Worm (Caenorhabditis elegans) whole organism, L4 larva: ENCODE measurements around the gene R04E5.9.

ENCODE experiments used
- F26F4.8 ChIP-seq: fragments of 200-800 bp; sonication (Bioruptor generic); conservative IDR thresholded peaks from 2 replicates; pipeline ENCODE4 v1.3.6; 2022; ENCODE audit warnings: missing genetic modification characterization, missing compliant biosample characterization
- F37D6.2 ChIP-seq: sonication (generic microtip); optimal IDR thresholded peaks from 2 replicates; lab custom pipeline; 2016; ENCODE audit warnings: mild to moderate bottlenecking, missing genetic modification characterization, missing compliant biosample characterization
- R02D3.7 ChIP-seq: fragments of 150-350 bp; sonication (generic microtip); optimal IDR thresholded peaks from 3 replicates; lab custom pipeline; 2014; ENCODE audit warnings: missing biosample characterization, missing genetic modification characterization
- T20F7.1 ChIP-seq: fragments of 200-800 bp; sonication (Bioruptor generic); optimal IDR thresholded peaks from 2 replicates; lab custom pipeline; 2018; ENCODE audit warnings: mild to moderate bottlenecking, missing genetic modification characterization, missing compliant biosample characterization
- Y105C5A.15 ChIP-seq: fragments of 200-800 bp; sonication (Bioruptor generic); IDR thresholded peaks from 2 replicates; pipeline ENCODE4 v1.3.6; 2022; ENCODE audit warnings: missing genetic modification characterization, missing compliant biosample characterization
- Y48G9A.11 ChIP-seq: fragments of 200-800 bp; sonication (Bioruptor generic); IDR thresholded peaks from 2 replicates; pipeline ENCODE4 v1.3.6; 2022; ENCODE audit warnings: missing genetic modification reagents, missing genetic modification characterization, missing compliant biosample characterization
- Y5F2A.4 ChIP-seq: fragments of 200-800 bp; sonication (Bioruptor generic); optimal IDR thresholded peaks from 2 replicates; lab custom pipeline; 2018; ENCODE audit warnings: mild to moderate bottlenecking, missing genetic modification characterization, missing compliant biosample characterization
- ZK546.5 ChIP-seq, 2 experiments: sonication (generic microtip); optimal IDR thresholded peaks; 2 replicates each; lab custom pipeline; 2017; ENCODE audit warnings: missing biosample characterization in 2 of 2, missing genetic modification characterization in 2 of 2
- ama-1 ChIP-seq: fragments of 150-350 bp; optimal IDR thresholded peaks from 2 replicates; lab custom pipeline; 2014; ENCODE audit warnings: inconsistent platforms, mixed read lengths
- arid-1 ChIP-seq: fragments of 200-800 bp; sonication (Bioruptor generic); conservative IDR thresholded peaks from 2 replicates; pipeline ENCODE4 v1.3.6; 2022; ENCODE audit warnings: missing genetic modification reagents, missing genetic modification characterization, missing compliant biosample characterization
- ceh-20 ChIP-seq: fragments of 200-800 bp; sonication (Bioruptor generic); IDR thresholded peaks from 2 replicates; pipeline ENCODE4 v1.3.6; 2022; ENCODE audit warnings: missing genetic modification reagents, missing genetic modification characterization, missing compliant biosample characterization
- ces-1 ChIP-seq: fragments of 150-350 bp; sonication (generic microtip); optimal IDR thresholded peaks from 4 replicates; lab custom pipeline; 2014; ENCODE audit warnings: missing biosample characterization, missing genetic modification reagents, missing genetic modification characterization
- ctbp-1 ChIP-seq: fragments of 200-800 bp; sonication (Bioruptor generic); IDR thresholded peaks from 2 replicates; pipeline ENCODE4 v1.3.6; 2022; ENCODE audit warnings: missing genetic modification reagents, missing genetic modification characterization, missing compliant biosample characterization
- dmd-8 ChIP-seq: fragments of 200-800 bp; sonication (Bioruptor generic); IDR thresholded peaks from 2 replicates; pipeline ENCODE4 v1.3.6; 2022; ENCODE audit warnings: missing genetic modification characterization, missing compliant biosample characterization
- dmd-9 ChIP-seq: fragments of 200-800 bp; sonication (Bioruptor generic); IDR thresholded peaks from 2 replicates; pipeline ENCODE4 v1.3.6; 2022; ENCODE audit warnings: missing genetic modification reagents, missing genetic modification characterization, missing compliant biosample characterization
- dve-1 ChIP-seq: sonication (generic microtip); optimal IDR thresholded peaks from 2 replicates; lab custom pipeline; 2017; ENCODE audit warnings: antibody characterized with exemption, mild to moderate bottlenecking, missing genetic modification characterization, missing compliant biosample characterization; ENCODE audit not compliant: insufficient read depth
- hlh-11 ChIP-seq: fragments of 200-800 bp; sonication (Bioruptor generic); optimal IDR thresholded peaks from 2 replicates; lab custom pipeline; 2018; ENCODE audit warnings: mild to moderate bottlenecking, missing genetic modification characterization, missing compliant biosample characterization
- hmg-1.1 ChIP-seq: fragments of 200-800 bp; sonication (Bioruptor generic); IDR thresholded peaks from 2 replicates; pipeline ENCODE4 v1.3.6; 2022; ENCODE audit warnings: missing genetic modification reagents, missing genetic modification characterization, missing compliant biosample characterization
- lim-7 ChIP-seq: fragments of 200-800 bp; sonication (Bioruptor generic); IDR thresholded peaks from 2 replicates; pipeline ENCODE4 v1.3.6; 2022; ENCODE audit warnings: missing genetic modification characterization, missing compliant biosample characterization
- lin-1 ChIP-seq: fragments of 200-800 bp; sonication (Bioruptor generic); IDR thresholded peaks from 2 replicates; pipeline ENCODE4 v1.3.6; 2022; ENCODE audit warnings: missing genetic modification reagents, missing genetic modification characterization, missing compliant biosample characterization
- lin-38 ChIP-seq: fragments of 200-800 bp; sonication (Bioruptor generic); IDR thresholded peaks from 2 replicates; pipeline ENCODE4 v1.3.6; 2022; ENCODE audit warnings: missing genetic modification reagents, missing genetic modification characterization, missing compliant biosample characterization
- lin-39 ChIP-seq: fragments of 150-350 bp; optimal IDR thresholded peaks from 2 replicates; lab custom pipeline; 2014; ENCODE audit warnings: missing biosample characterization, missing genetic modification reagents, missing genetic modification characterization
- lir-3 ChIP-seq: sonication (generic microtip); optimal IDR thresholded peaks from 2 replicates; lab custom pipeline; 2016; ENCODE audit warnings: mild to moderate bottlenecking, missing genetic modification characterization, missing compliant biosample characterization
- madf-5 ChIP-seq, 2 experiments: fragments of 200-800 bp; sonication (Bioruptor generic); IDR thresholded peaks; 2 replicates each; pipeline ENCODE4 v1.3.6; 2022; ENCODE audit warnings: missing compliant biosample characterization in 2 of 2, missing genetic modification characterization in 2 of 2
- madf-9 ChIP-seq: fragments of 200-800 bp; sonication (Bioruptor generic); conservative IDR thresholded peaks from 2 replicates; pipeline ENCODE4 v1.3.6; 2022; ENCODE audit warnings: missing genetic modification reagents, missing genetic modification characterization, missing compliant biosample characterization
- mdl-1 ChIP-seq, 2 experiments: fragments of 150-350 bp in 1 of 2; sonication (generic microtip) in 1 of 2; optimal IDR thresholded peaks; 2 replicates each; lab custom pipeline; 2014 to 2017; ENCODE audit warnings: missing biosample characterization in 2 of 2, missing genetic modification characterization in 2 of 2
- mes-2 ChIP-seq: sonication (generic microtip); optimal IDR thresholded peaks from 2 replicates; lab custom pipeline; 2016; ENCODE audit warnings: missing genotype, mild to moderate bottlenecking, missing genetic modification characterization, missing compliant biosample characterization; ENCODE audit not compliant: poor library complexity, severe bottlenecking
- mxl-2 ChIP-seq: fragments of 200-800 bp; sonication (Bioruptor generic); conservative IDR thresholded peaks from 2 replicates; pipeline ENCODE4 v1.3.6; 2022; ENCODE audit warnings: missing genetic modification reagents, missing genetic modification characterization, missing compliant biosample characterization
- nhr-11 ChIP-seq: fragments of 150-350 bp; optimal IDR thresholded peaks from 2 replicates; lab custom pipeline; 2014; ENCODE audit warnings: missing biosample characterization, missing genetic modification characterization
- nhr-237 ChIP-seq: sonication (generic microtip); optimal IDR thresholded peaks from 2 replicates; lab custom pipeline; 2017; ENCODE audit warnings: missing biosample characterization, missing genetic modification characterization
- nhr-25 ChIP-seq: sonication (generic microtip); optimal IDR thresholded peaks from 2 replicates; lab custom pipeline; 2017; ENCODE audit warnings: missing genetic modification characterization, mild to moderate bottlenecking, missing compliant biosample characterization, antibody characterized with exemption, moderate library complexity, borderline replicate concordance; ENCODE audit not compliant: insufficient read depth
- nhr-28 ChIP-seq: fragments of 150-350 bp; optimal IDR thresholded peaks from 2 replicates; lab custom pipeline; 2014; ENCODE audit warnings: missing biosample characterization, missing genetic modification characterization
- nhr-41 ChIP-seq: fragments of 200-800 bp; sonication (Bioruptor generic); IDR thresholded peaks from 2 replicates; pipeline ENCODE4 v1.3.6; 2022; ENCODE audit warnings: missing genetic modification reagents, missing genetic modification characterization, missing compliant biosample characterization
- nhr-42 ChIP-seq: fragments of 200-800 bp; sonication (Bioruptor generic); IDR thresholded peaks from 2 replicates; pipeline ENCODE4 v1.3.6; 2022; ENCODE audit warnings: missing genetic modification characterization, missing compliant biosample characterization
- nhr-48 ChIP-seq: sonication (generic microtip); optimal IDR thresholded peaks from 2 replicates; lab custom pipeline; 2016; ENCODE audit warnings: mild to moderate bottlenecking, missing genetic modification characterization, missing compliant biosample characterization
- nhr-76 ChIP-seq: fragments of 150-350 bp; optimal IDR thresholded peaks from 2 replicates; lab custom pipeline; 2014; ENCODE audit warnings: missing biosample characterization, missing genetic modification characterization
- rbr-2 ChIP-seq: sonication (generic microtip); optimal IDR thresholded peaks from 2 replicates; lab custom pipeline; 2016; ENCODE audit warnings: missing genotype, missing genetic modification characterization, missing compliant biosample characterization
- sdz-12 ChIP-seq: fragments of 200-800 bp; sonication (Bioruptor generic); optimal IDR thresholded peaks from 2 replicates; lab custom pipeline; 2018; ENCODE audit warnings: mild to moderate bottlenecking, missing genetic modification characterization, missing compliant biosample characterization
- set-16 ChIP-seq: fragments of 200-800 bp; sonication (Bioruptor generic); IDR thresholded peaks from 2 replicates; pipeline ENCODE4 v1.3.6; 2022; ENCODE audit warnings: missing genetic modification reagents, missing genetic modification characterization, missing compliant biosample characterization
- snpc-1.2 ChIP-seq: fragments of 200-800 bp; sonication (Bioruptor generic); IDR thresholded peaks from 2 replicates; pipeline ENCODE4 v1.3.6; 2022; ENCODE audit warnings: missing genetic modification reagents, missing genetic modification characterization, missing compliant biosample characterization
- spr-3 ChIP-seq: fragments of 200-800 bp; sonication (Bioruptor generic); optimal IDR thresholded peaks from 2 replicates; lab custom pipeline; 2018; ENCODE audit warnings: mild to moderate bottlenecking, missing genetic modification characterization, missing compliant biosample characterization
- tra-1 ChIP-seq: fragments of 200-800 bp; sonication (Bioruptor generic); IDR thresholded peaks from 2 replicates; pipeline ENCODE4 v1.3.6; 2022; ENCODE audit warnings: missing genetic modification reagents, missing genetic modification characterization, missing compliant biosample characterization
- unc-130 ChIP-seq: sonication (generic microtip); optimal IDR thresholded peaks from 2 replicates; lab custom pipeline; 2016; ENCODE audit warnings: missing genetic modification reagents, missing genetic modification characterization, missing compliant biosample characterization
- unc-62 ChIP-seq, 3 experiments: fragments of 150-350 bp in 1 of 3; sonication (generic microtip); optimal IDR thresholded peaks in 2 of 3; peaks in 1 of 3; 1 replicate in 1 of 3; 2 replicates in 2 of 3; lab custom pipeline; 2014 to 2017; ENCODE audit warnings: missing biosample characterization in 3 of 3, missing genetic modification characterization in 3 of 3, missing genetic modification reagents in 3 of 3, missing genotype in 1 of 3
- vab-7 ChIP-seq: fragments of 200-800 bp; sonication (Bioruptor generic); IDR thresholded peaks from 2 replicates; pipeline ENCODE4 v1.3.6; 2022; ENCODE audit warnings: missing genetic modification reagents, missing genetic modification characterization, missing compliant biosample characterization
- zag-1 ChIP-seq: fragments of 150-350 bp; optimal IDR thresholded peaks from 2 replicates; lab custom pipeline; 2014; ENCODE audit warnings: missing biosample characterization, missing genetic modification characterization
- zip-11 ChIP-seq: fragments of 200-800 bp; sonication (Bioruptor generic); IDR thresholded peaks from 2 replicates; pipeline ENCODE4 v1.3.6; 2022; ENCODE audit warnings: missing genetic modification characterization, missing compliant biosample characterization
- ztf-7 ChIP-seq: fragments of 150-350 bp; optimal IDR thresholded peaks from 2 replicates; lab custom pipeline; 2014; ENCODE audit warnings: missing biosample characterization, missing genetic modification characterization

Gene R04E5.9

DNA sequence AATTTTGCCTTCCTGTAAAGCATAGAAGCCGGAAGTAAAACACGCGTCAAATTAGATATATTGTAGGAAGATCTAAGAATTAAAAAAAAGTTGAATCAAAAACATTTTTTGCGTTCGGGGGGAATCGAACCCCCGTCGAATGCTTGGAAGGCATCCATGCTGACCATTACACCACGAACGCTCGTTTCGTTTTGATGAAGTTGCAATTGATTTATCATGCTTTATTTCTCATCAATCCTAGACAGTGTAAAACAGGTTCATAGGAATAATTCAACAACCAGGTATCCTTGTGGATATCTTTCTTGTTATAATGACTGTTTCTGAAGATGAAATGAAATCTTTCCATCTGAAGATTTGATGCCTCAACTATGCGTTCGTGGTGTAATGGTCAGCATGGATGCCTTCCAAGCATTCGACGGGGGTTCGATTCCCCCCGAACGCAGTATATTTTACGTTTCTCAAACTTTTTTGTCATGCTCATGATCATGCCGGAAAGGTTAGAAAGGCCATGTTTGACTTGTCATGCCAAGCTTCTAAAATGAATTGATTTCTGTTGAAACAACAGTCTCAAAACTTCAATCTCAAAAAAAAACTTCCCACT, 9.0 kb upstream of the R04E5.9 start (continued):
- TF ChIP-seq mdl-1 (tag; optimal IDR thresholded peaks at IDR 0.05; lab: Kevin White, UChicago) (peak in 1 of 2 experiments; percentile 19), Y48G9A.11 (GFP tag; lab: Robert Waterston, UW) (no peak), Y105C5A.15 (GFP tag; lab: Robert Waterston, UW) (0 out of 2 replicates have a peak, but pooled peaks have one; percentile 67), mes-2 (tag; lab: Kevin White, UChicago) (peak; percentile 41), T20F7.1 (GFP tag; lab: Kevin White, UChicago) (no peak), rbr-2 (peak; percentile 0), R02D3.7 (tag; lab: Kevin White, UChicago) (no peak), ztf-7 (tag; lab: Kevin White, UChicago) (no peak), F37D6.2 (no peak), nhr-237 (no peak), ZK546.5 (tag; optimal IDR thresholded peaks at IDR 0.05; lab: Kevin White, UChicago) (no peak), nhr-42 (GFP tag; lab: Robert Waterston, UW) (no peak), nhr-25 (tag; lab: Kevin White, UChicago) (no peak), dve-1 (no peak), lin-39 (tag; lab: Kevin White, UChicago) (no peak), set-16 (GFP tag; lab: Robert Waterston, UW) (no peak), nhr-11 (tag; lab: Kevin White, UChicago) (no peak), ces-1 (no peak), zag-1 (no peak), tra-1 (GFP tag; lab: Robert Waterston, UW) (0 out of 2 replicates have a peak, but pooled peaks have one; percentile 30), nhr-48 (peak; percentile 28), lir-3 (tag; lab: Kevin White, UChicago) (peak; percentile 44), ctbp-1 (0 out of 2 replicates have a peak, but pooled peaks have one; percentile 46), nhr-76 (tag; lab: Kevin White, UChicago) (no peak), Y5F2A.4 (no peak), vab-7 (GFP tag; lab: Robert Waterston, UW) (peak; percentile 25; the same call in 1 of the 2 replicates), ceh-20 (GFP tag; lab: Robert Waterston, UW) (0 out of 2 replicates have a peak, but pooled peaks have one; percentile 8), ama-1 (no peak), nhr-28 (tag; lab: Kevin White, UChicago) (peak; percentile 9), spr-3 (GFP tag; lab: Kevin White, UChicago) (no peak), hlh-11 (tag; lab: Kevin White, UChicago) (peak; percentile 17), nhr-41 (GFP tag; lab: Robert Waterston, UW) (0 out of 2 replicates have a peak, but pooled peaks have one; percentile 23), zip-11 (GFP tag; lab: Robert Waterston, UW) (peak; percentile 62; the same call in 1 of the 2 replicates), unc-130 (peak; percentile 27), sdz-12 (GFP tag; lab: Kevin White, UChicago) (no peak), unc-62 (GFP tag; optimal IDR thresholded peaks at IDR 0.05 in 1 of 2; lab: Kevin White, UChicago) (peak in 1 of 2 experiments; percentile 11), unc-62 (tag; optimal IDR thresholded peaks at IDR 0.05; lab: Kevin White, UChicago) (no peak)

DNA sequence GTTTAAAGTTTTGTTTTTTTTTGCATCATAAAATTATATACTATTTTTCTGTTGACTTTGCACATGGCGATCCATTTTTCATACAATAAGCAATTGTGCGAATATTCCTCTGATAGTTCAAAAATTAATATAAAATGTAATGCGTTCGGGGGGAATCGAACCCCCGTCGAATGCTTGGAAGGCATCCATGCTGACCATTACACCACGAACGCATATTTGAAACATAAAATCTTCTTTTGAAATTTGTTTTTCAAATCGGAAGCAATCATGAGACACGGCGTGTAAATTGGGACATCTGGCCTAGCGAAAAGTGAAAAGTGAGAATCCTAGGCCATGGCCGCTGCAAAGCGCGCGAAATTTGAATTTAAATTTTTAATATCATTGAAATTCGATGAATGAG, 7.5 kb upstream of the R04E5.9 start:
- TF ChIP-seq lin-38 (peak; percentile 55), mxl-2 (GFP tag; lab: Robert Waterston, UW) (0 out of 2 replicates have a peak, but pooled peaks have one; percentile 26), lin-1 (GFP tag; lab: Robert Waterston, UW) (0 out of 2 replicates have a peak, but pooled peaks have one; percentile 9), mes-2 (tag; lab: Kevin White, UChicago) (peak; percentile 12), arid-1 (GFP tag; lab: Robert Waterston, UW) (0 out of 2 replicates have a peak, but pooled peaks have one; percentile 12), snpc-1.2 (GFP tag; lab: Robert Waterston, UW) (peak; percentile 46; the same call in 1 of the 2 replicates), ctbp-1 (peak; percentile 32; the same call in 1 of the 2 replicates), lim-7 (GFP tag; lab: Robert Waterston, UW) (peak; percentile 57; the same call in 1 of the 2 replicates), madf-9 (GFP tag; lab: Robert Waterston, UW) (peak; percentile 26; the same call in 1 of the 2 replicates), madf-5 (GFP tag; IDR thresholded peaks at IDR 0.05; lab: Robert Waterston, UW) (peak; percentile 36 to 58; a peak in 1 of 4 replicates), hmg-1.1 (GFP tag; lab: Robert Waterston, UW) (peak; percentile 26; the same call in 1 of the 2 replicates), dmd-8 (GFP tag; lab: Robert Waterston, UW) (peak; percentile 53; the same call in 1 of the 2 replicates), Y48G9A.11 (GFP tag; lab: Robert Waterston, UW) (0 out of 2 replicates have a peak, but pooled peaks have one; percentile 19), F26F4.8 (GFP tag; lab: Robert Waterston, UW) (peak; percentile 69; the same call in 1 of the 2 replicates), vab-7 (GFP tag; lab: Robert Waterston, UW) (peak; percentile 43; the same call in 1 of the 2 replicates), dmd-9 (GFP tag; lab: Robert Waterston, UW) (0 out of 2 replicates have a peak, but pooled peaks have one; percentile 27)
